Worm (Caenorhabditis elegans): ENCODE data around the gene M03F4.6.

DNA sequence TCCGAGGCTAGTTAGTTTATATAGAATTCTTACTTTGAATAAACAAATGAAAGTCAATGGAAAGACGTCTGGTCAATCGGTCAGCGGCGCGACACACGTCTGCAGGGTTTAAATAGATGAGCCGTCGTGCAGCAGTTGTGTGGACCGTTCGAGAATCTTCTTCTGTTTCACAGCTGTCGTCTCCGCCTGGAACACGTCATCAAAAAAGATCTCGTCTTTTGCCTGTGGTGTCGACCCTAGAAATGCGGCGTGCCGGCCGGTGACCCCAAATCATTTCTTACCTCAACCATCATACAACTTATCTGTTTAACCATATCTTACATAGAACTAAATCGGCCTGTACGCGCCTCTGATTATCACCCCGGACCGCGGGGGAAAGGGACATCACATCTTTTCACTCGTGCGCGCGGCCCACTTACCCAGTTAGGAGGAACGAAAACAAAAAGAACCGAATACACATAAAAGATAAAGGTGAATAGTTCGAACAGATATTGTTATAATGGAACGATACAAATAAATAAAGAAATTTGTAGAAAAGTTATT is 3.0 kb upstream of the M03F4.6 start:
- TF ChIP-seq Y56A3A.18 (GFP tag; IDR thresholded peaks at IDR 0.05) = no peak
- TF ChIP-seq hrde-1 (tag; optimal IDR thresholded peaks at IDR 0.05; ENCODE audit: borderline replicate concordance) = no peak
- TF ChIP-seq lsl-1 (GFP tag; optimal IDR thresholded peaks at IDR 0.05) = no peak

All from whole organism, young adult.